Worm (Caenorhabditis elegans) whole organism, L2 larva: ENCODE measurements around the gene fbxa-190.

Experiments
- ceh-82 ChIP-seq: fragments of 150-350 bp; optimal IDR thresholded peaks from 2 replicates; lab custom pipeline; 2014; ENCODE audit warnings: missing biosample characterization, missing genetic modification characterization
- lin-13 ChIP-seq: fragments of 150-350 bp; optimal IDR thresholded peaks from 2 replicates; lab custom pipeline; 2014; ENCODE audit warnings: missing biosample characterization, missing genetic modification reagents, missing genetic modification characterization
- nhr-10 ChIP-seq: sonication (generic microtip); optimal IDR thresholded peaks from 2 replicates; lab custom pipeline; 2017; ENCODE audit warnings: missing biosample characterization, missing genetic modification characterization
- nhr-11 ChIP-seq: fragments of 150-350 bp; optimal IDR thresholded peaks from 2 replicates; lab custom pipeline; 2014; ENCODE audit warnings: missing biosample characterization, missing genetic modification characterization
- nhr-12 ChIP-seq: fragments of 150-350 bp; optimal IDR thresholded peaks from 2 replicates; lab custom pipeline; 2014; ENCODE audit warnings: missing biosample characterization, missing genetic modification characterization
- nhr-25 ChIP-seq: fragments of 150-350 bp; sonication (generic microtip); optimal IDR thresholded peaks from 3 replicates; lab custom pipeline; 2014; ENCODE audit warnings: missing biosample characterization, missing genetic modification characterization
- nhr-77 ChIP-seq: fragments of 150-350 bp; optimal IDR thresholded peaks from 2 replicates; lab custom pipeline; 2014; ENCODE audit warnings: missing biosample characterization, missing genetic modification characterization
- unc-39 ChIP-seq: fragments of 150-350 bp; optimal IDR thresholded peaks from 2 replicates; lab custom pipeline; 2014; ENCODE audit warnings: missing biosample characterization, missing genetic modification characterization
- unc-55 ChIP-seq: fragments of 150-350 bp; sonication (generic microtip); optimal IDR thresholded peaks from 3 replicates; lab custom pipeline; 2014; ENCODE audit warnings: missing biosample characterization, missing genetic modification reagents, missing genetic modification characterization
- unc-62 ChIP-seq: fragments of 150-350 bp; optimal IDR thresholded peaks from 2 replicates; lab custom pipeline; 2014; ENCODE audit warnings: missing biosample characterization, missing genetic modification reagents, missing genetic modification characterization
- zag-1 ChIP-seq: fragments of 150-350 bp; optimal IDR thresholded peaks from 2 replicates; lab custom pipeline; 2014; ENCODE audit warnings: missing biosample characterization, missing genetic modification characterization
- ztf-11 ChIP-seq: sonication (generic microtip); optimal IDR thresholded peaks from 2 replicates; lab custom pipeline; 2017; ENCODE audit warnings: missing biosample characterization, missing genetic modification characterization

DNA sequence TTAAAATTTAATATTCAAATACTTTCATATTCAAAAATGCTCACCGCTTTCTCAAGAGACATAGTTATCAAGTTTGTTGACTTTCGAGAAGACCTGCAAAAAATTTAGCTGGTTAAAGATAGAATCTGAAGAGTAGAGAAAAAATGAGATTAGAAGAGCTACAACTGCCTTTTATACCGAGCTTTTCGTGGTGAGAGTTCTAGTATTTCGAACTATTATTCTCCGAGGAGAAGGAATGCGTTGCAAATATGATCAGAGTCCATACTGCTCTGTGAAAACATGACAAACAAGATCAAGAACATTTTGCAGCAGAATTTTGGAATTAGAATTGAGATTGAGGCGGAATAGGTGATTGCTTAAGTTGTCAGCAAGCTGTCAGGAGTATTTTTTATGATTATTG is 11.2 kb upstream of the fbxa-190 start, which contains the start of gene F56C3.4:
- TF ChIP-seq unc-62 (GFP tag; lab: Kevin White, UChicago) (no peak), nhr-77 (tag; lab: Kevin White, UChicago) (no peak), nhr-11 (no peak), unc-39 (no peak), lin-13 (GFP tag; lab: Kevin White, UChicago) (no peak), nhr-12 (no peak), zag-1 (no peak), ceh-82 (tag; lab: Kevin White, UChicago) (no peak), nhr-25 (tag; lab: Kevin White, UChicago) (no peak), ztf-11 (tag; lab: Kevin White, UChicago) (no peak), nhr-10 (tag; lab: Kevin White, UChicago) (no peak), unc-55 (GFP tag; lab: Kevin White, UChicago) (no peak)
